Worm (Caenorhabditis elegans): Measurements from ENCODE around the gene pho-13.

The pho-13 gene

ce11 chrII:8817225-8817624 is 10.4 kb upstream of the pho-13 start:
- TF ChIP-seq lin-39 (tag; optimal IDR thresholded peaks at IDR 0.05) (no peak), unc-30 (tag; optimal IDR thresholded peaks at IDR 0.05) (no peak), nhr-20 (tag; optimal IDR thresholded peaks at IDR 0.05) (peak; percentile 46), vab-15 (tag; optimal IDR thresholded peaks at IDR 0.05) (no peak), sptf-1 (tag; optimal IDR thresholded peaks at IDR 0.05) (no peak), alr-1 (tag; optimal IDR thresholded peaks at IDR 0.05; ENCODE audit: borderline replicate concordance) (no peak), ztf-4 (tag; optimal IDR thresholded peaks at IDR 0.05) (no peak), aha-1 (tag; optimal IDR thresholded peaks at IDR 0.05) (no peak), elt-3 (tag; optimal IDR thresholded peaks at IDR 0.05) (peak in 2 of 6 experiments; percentile 39 to 66), sox-4 (tag; optimal IDR thresholded peaks at IDR 0.05) (no peak), zag-1 (tag; optimal IDR thresholded peaks at IDR 0.05) (no peak), elt-2 (tag; optimal IDR thresholded peaks at IDR 0.05) (no peak), pqm-1 (tag; optimal IDR thresholded peaks at IDR 0.05) (no peak), ces-1 (GFP tag; optimal IDR thresholded peaks at IDR 0.05) (no peak), ama-1 (optimal IDR thresholded peaks at IDR 0.05) (no peak), ceh-88 (GFP tag; IDR thresholded peaks at IDR 0.05) (no peak), ceh-8 (GFP tag; optimal IDR thresholded peaks at IDR 0.05) (no peak), egl-13 (tag; optimal IDR thresholded peaks at IDR 0.05) (no peak), snpc-4 (tag; optimal IDR thresholded peaks at IDR 0.05) (no peak), aly-2 (tag; optimal IDR thresholded peaks at IDR 0.05) (no peak), grh-1 (GFP tag; IDR thresholded peaks at IDR 0.05) (no peak), unc-62 (GFP tag; optimal IDR thresholded peaks at IDR 0.05) (no peak), nhr-19 (GFP tag; conservative IDR thresholded peaks at IDR 0.05) (peak; percentile 42), nhr-28 (tag; optimal IDR thresholded peaks at IDR 0.05) (no peak), fkh-8 (tag; optimal IDR thresholded peaks at IDR 0.05) (no peak), nhr-90 (tag; optimal IDR thresholded peaks at IDR 0.05; ENCODE audit: poor library complexity) (peak; percentile 51), nhr-47 (tag; optimal IDR thresholded peaks at IDR 0.05) (peak; percentile 36), nhr-11 (tag; optimal IDR thresholded peaks at IDR 0.05) (no peak), Y116A8C.19 (tag; optimal IDR thresholded peaks at IDR 0.05; ENCODE audit: borderline replicate concordance) (no peak), nhr-12 (tag; optimal IDR thresholded peaks at IDR 0.05) (no peak), zip-4 (GFP tag; optimal IDR thresholded peaks at IDR 0.05) (no peak), fkh-10 (GFP tag; optimal IDR thresholded peaks at IDR 0.05) (no peak), lir-3 (tag; optimal IDR thresholded peaks at IDR 0.05; ENCODE audit: poor library complexity) (peak; percentile 14), nhr-85 (tag) (peak; percentile 74), fos-1 (tag; optimal IDR thresholded peaks at IDR 0.05) (no peak), irx-1 (tag; optimal IDR thresholded peaks at IDR 0.05) (no peak), C04F5.9 (tag; optimal IDR thresholded peaks at IDR 0.05) (no peak), rnt-1 (tag; optimal IDR thresholded peaks at IDR 0.05) (no peak), ceh-82 (tag; optimal IDR thresholded peaks at IDR 0.05) (no peak), ets-5 (GFP tag; IDR thresholded peaks at IDR 0.05) (no peak), F16B12.6 (tag; optimal IDR thresholded peaks at IDR 0.05) (no peak), swsn-7 (tag; optimal IDR thresholded peaks at IDR 0.05) (no peak), mab-9 (GFP tag; IDR thresholded peaks at IDR 0.05) (0 out of 2 replicates have a peak, but pooled peaks have one; percentile 10), isw-1 (GFP tag; IDR thresholded peaks at IDR 0.05) (no peak), snu-23 (GFP tag; optimal IDR thresholded peaks at IDR 0.05) (peak; percentile 63), hlh-17 (GFP tag; optimal IDR thresholded peaks at IDR 0.05; ENCODE audit: borderline replicate concordance) (no peak), nhr-237 (tag; optimal IDR thresholded peaks at IDR 0.05) (no peak), jun-1 (tag; optimal IDR thresholded peaks at IDR 0.05) (no peak), lin-15B (tag; optimal IDR thresholded peaks at IDR 0.05) (no peak), skn-1 (tag; optimal IDR thresholded peaks at IDR 0.05) (no peak), nhr-71 (tag; optimal IDR thresholded peaks at IDR 0.05) (peak; percentile 58), mef-2 (tag; optimal IDR thresholded peaks at IDR 0.05) (no peak), nhr-76 (tag; optimal IDR thresholded peaks at IDR 0.05) (no peak), mdl-1 (tag; optimal IDR thresholded peaks at IDR 0.05) (no peak), pax-3 (tag; optimal IDR thresholded peaks at IDR 0.05) (no peak)

Data from whole organism, L1 larva.